Worm (Caenorhabditis elegans) whole organism, L3 larva: ENCODE measurements around the gene srbc-14.

Source experiments
- R02D3.7 ChIP-seq: fragments of 150-350 bp; optimal IDR thresholded peaks from 2 replicates; lab custom pipeline; 2014; ENCODE audit warnings: missing biosample characterization, missing genetic modification characterization
- ZK546.5 ChIP-seq: sonication (generic microtip); optimal IDR thresholded peaks from 2 replicates; lab custom pipeline; 2017; ENCODE audit warnings: missing biosample characterization, missing genetic modification characterization
- ceh-28 ChIP-seq: fragments of 150-350 bp; optimal IDR thresholded peaks from 2 replicates; lab custom pipeline; 2014; ENCODE audit warnings: missing biosample characterization, missing genetic modification reagents, missing genetic modification characterization
- ceh-82 ChIP-seq: fragments of 150-350 bp; optimal IDR thresholded peaks from 2 replicates; lab custom pipeline; 2014; ENCODE audit warnings: missing biosample characterization, missing genetic modification characterization
- ceh-9 ChIP-seq: sonication (generic microtip); optimal IDR thresholded peaks from 2 replicates; lab custom pipeline; 2018; ENCODE audit warnings: missing biosample characterization, missing genetic modification characterization
- daf-12 ChIP-seq: fragments of 150-350 bp; optimal IDR thresholded peaks from 2 replicates; lab custom pipeline; 2014; ENCODE audit warnings: missing biosample characterization, missing genetic modification reagents, missing genetic modification characterization
- egl-27 ChIP-seq: sonication (generic microtip); optimal IDR thresholded peaks from 4 replicates; lab custom pipeline; 2017; ENCODE audit warnings: missing biosample characterization, missing genetic modification reagents, missing genetic modification characterization
- egl-5 ChIP-seq: fragments of 150-350 bp; optimal IDR thresholded peaks from 2 replicates; lab custom pipeline; 2017; ENCODE audit warnings: missing biosample characterization, missing genetic modification reagents, missing genetic modification characterization, inconsistent platforms
- elt-1 ChIP-seq: fragments of 150-350 bp; optimal IDR thresholded peaks from 2 replicates; lab custom pipeline; 2014; ENCODE audit warnings: missing biosample characterization, missing genetic modification characterization
- elt-2 ChIP-seq: sonication (generic microtip); optimal IDR thresholded peaks from 2 replicates; lab custom pipeline; 2016; ENCODE audit warnings: missing genetic modification reagents, mild to moderate bottlenecking, missing genetic modification characterization, missing compliant biosample characterization
- eor-1 ChIP-seq, 2 experiments: fragments of 150-350 bp; optimal IDR thresholded peaks; 2 replicates each; lab custom pipeline; 2014 to 2018; ENCODE audit warnings: missing biosample characterization in 2 of 2, missing genetic modification characterization in 2 of 2
- fkh-10 ChIP-seq: sonication (generic microtip); optimal IDR thresholded peaks from 2 replicates; lab custom pipeline; 2017; ENCODE audit warnings: missing biosample characterization, missing genetic modification reagents, missing genetic modification characterization
- fkh-2 ChIP-seq: fragments of 150-350 bp; optimal IDR thresholded peaks from 2 replicates; lab custom pipeline; 2014; ENCODE audit warnings: missing biosample characterization, missing genetic modification reagents, missing genetic modification characterization
- fos-1 ChIP-seq: fragments of 150-350 bp; optimal IDR thresholded peaks from 2 replicates; lab custom pipeline; 2014; ENCODE audit warnings: missing biosample characterization, missing genetic modification characterization
- hmg-11 ChIP-seq: sonication (generic microtip); optimal IDR thresholded peaks from 2 replicates; lab custom pipeline; 2016; ENCODE audit warnings: missing genetic modification characterization, missing compliant biosample characterization
- jun-1 ChIP-seq: fragments of 150-350 bp; optimal IDR thresholded peaks from 2 replicates; lab custom pipeline; 2014; ENCODE audit warnings: missing biosample characterization, missing genetic modification reagents, missing genetic modification characterization
- lin-39 ChIP-seq: fragments of 150-350 bp; optimal IDR thresholded peaks from 2 replicates; lab custom pipeline; 2018; ENCODE audit warnings: missing biosample characterization, missing genetic modification reagents, missing genetic modification characterization
- lsy-12 ChIP-seq: sonication (generic microtip); optimal IDR thresholded peaks from 2 replicates; lab custom pipeline; 2016; ENCODE audit warnings: mild to moderate bottlenecking, missing genetic modification characterization, missing compliant biosample characterization
- mml-1 ChIP-seq: fragments of 150-350 bp; sonication (generic microtip); optimal IDR thresholded peaks from 3 replicates; lab custom pipeline; 2014; ENCODE audit warnings: missing biosample characterization, missing genetic modification characterization
- nfya-1 ChIP-seq: sonication (generic microtip); optimal IDR thresholded peaks from 2 replicates; lab custom pipeline; 2017; ENCODE audit warnings: missing genetic modification characterization, mild to moderate bottlenecking, missing compliant biosample characterization, antibody characterized with exemption, moderate library complexity; ENCODE audit not compliant: insufficient read depth
- nhr-12 ChIP-seq: fragments of 150-350 bp; optimal IDR thresholded peaks from 2 replicates; lab custom pipeline; 2014; ENCODE audit warnings: missing biosample characterization, missing genetic modification characterization
- nhr-23 ChIP-seq: fragments of 150-350 bp; optimal IDR thresholded peaks from 2 replicates; lab custom pipeline; 2014; ENCODE audit warnings: missing biosample characterization, missing genetic modification reagents, missing genetic modification characterization
- nhr-237 ChIP-seq: fragments of 150-350 bp; optimal IDR thresholded peaks from 2 replicates; lab custom pipeline; 2014; ENCODE audit warnings: missing biosample characterization, missing genetic modification characterization
- nhr-25 ChIP-seq: sonication (generic microtip); optimal IDR thresholded peaks from 2 replicates; lab custom pipeline; 2017; ENCODE audit warnings: missing biosample characterization, missing genetic modification characterization
- nhr-28 ChIP-seq: fragments of 150-350 bp; optimal IDR thresholded peaks from 2 replicates; lab custom pipeline; 2014; ENCODE audit warnings: missing biosample characterization, missing genetic modification characterization
- nhr-43 ChIP-seq: sonication (generic microtip); optimal IDR thresholded peaks from 2 replicates; lab custom pipeline; 2016; ENCODE audit warnings: mild to moderate bottlenecking, missing genetic modification characterization, missing compliant biosample characterization; ENCODE audit not compliant: poor library complexity, severe bottlenecking
- nhr-67 ChIP-seq: fragments of 150-350 bp; optimal IDR thresholded peaks from 2 replicates; lab custom pipeline; 2014; ENCODE audit warnings: missing biosample characterization, missing genetic modification characterization
- nhr-76 ChIP-seq: fragments of 150-350 bp; sonication (generic microtip); optimal IDR thresholded peaks from 5 replicates; lab custom pipeline; 2014; ENCODE audit warnings: missing biosample characterization, missing genetic modification characterization
- pha-4 ChIP-seq: fragments of 150-350 bp; optimal IDR thresholded peaks from 2 replicates; lab custom pipeline; 2014; ENCODE audit warnings: missing biosample characterization, missing genetic modification reagents, missing genetic modification characterization
- sea-2 ChIP-seq: fragments of 150-350 bp; sonication (generic microtip); optimal IDR thresholded peaks from 4 replicates; lab custom pipeline; 2014; ENCODE audit warnings: missing biosample characterization, missing genetic modification reagents, missing genetic modification characterization
- skn-1 ChIP-seq: fragments of 150-350 bp; optimal IDR thresholded peaks from 2 replicates; lab custom pipeline; 2014; ENCODE audit warnings: missing biosample characterization, missing genetic modification characterization
- snpc-4 ChIP-seq: fragments of 150-350 bp; optimal IDR thresholded peaks from 2 replicates; lab custom pipeline; 2014; ENCODE audit warnings: missing biosample characterization, missing genetic modification characterization
- tbx-2 ChIP-seq: sonication (generic microtip); optimal IDR thresholded peaks from 2 replicates; lab custom pipeline; 2016; ENCODE audit warnings: mild to moderate bottlenecking, missing genetic modification characterization, missing compliant biosample characterization
- unc-39 ChIP-seq: sonication (generic microtip); optimal IDR thresholded peaks from 4 replicates; lab custom pipeline; 2017; ENCODE audit warnings: missing biosample characterization, missing genetic modification characterization
- unc-62 ChIP-seq: fragments of 150-350 bp; sonication (generic microtip); optimal IDR thresholded peaks from 4 replicates; lab custom pipeline; 2014; ENCODE audit warnings: missing biosample characterization, missing genetic modification reagents, missing genetic modification characterization
- ztf-11 ChIP-seq: fragments of 150-350 bp; optimal IDR thresholded peaks from 2 replicates; lab custom pipeline; 2014; ENCODE audit warnings: missing biosample characterization, missing genetic modification characterization
- ztf-4 ChIP-seq: fragments of 150-350 bp; optimal IDR thresholded peaks from 2 replicates; lab custom pipeline; 2014; ENCODE audit warnings: missing biosample characterization, missing genetic modification characterization

The srbc-14 gene

ce11 chrV:17030430-17030829 is 41.0 kb downstream of the srbc-14 start:
- TF ChIP-seq ceh-28 (no peak), eor-1 (tag; optimal IDR thresholded peaks at IDR 0.05; lab: Kevin White, UChicago) (no peak), mml-1 (no peak), fkh-2 (no peak), nfya-1 (tag; lab: Kevin White, UChicago) (no peak), egl-5 (tag; lab: Kevin White, UChicago) (no peak), ceh-9 (no peak), nhr-12 (no peak), pha-4 (tag; lab: Kevin White, UChicago) (no peak), daf-12 (tag; lab: Kevin White, UChicago) (no peak), lin-39 (tag; lab: Kevin White, UChicago) (no peak), nhr-25 (tag; lab: Kevin White, UChicago) (no peak), elt-2 (no peak), nhr-67 (tag; lab: Kevin White, UChicago) (no peak), nhr-28 (tag; lab: Kevin White, UChicago) (no peak)

ce11 chrV:17026289-17026688 is 45.2 kb downstream of the srbc-14 start, which contains the start of gene F49H6.15:
F49H6.15 (minus strand) TSS chrV:17026389.
- TF ChIP-seq sea-2 (GFP tag; lab: Kevin White, UChicago) = no peak
- no peak for TF ChIP-seq egl-5 (tag; lab: Kevin White, UChicago)
- TF ChIP-seq ztf-4 (tag; lab: Kevin White, UChicago) = no peak
- no peak for TF ChIP-seq fkh-10 (GFP tag; lab: Kevin White, UChicago)
- no peak for TF ChIP-seq lin-39 (tag; lab: Kevin White, UChicago)
- TF ChIP-seq lsy-12 = no peak
- no peak for TF ChIP-seq elt-2
- no peak for TF ChIP-seq nhr-76 (tag; lab: Kevin White, UChicago)
- TF ChIP-seq ZK546.5 (tag; lab: Kevin White, UChicago) = no peak
- TF ChIP-seq unc-39 = no peak
- TF ChIP-seq tbx-2 (tag; lab: Kevin White, UChicago) = no peak
- TF ChIP-seq egl-27 (tag; lab: Kevin White, UChicago) = no peak
- TF ChIP-seq R02D3.7 (tag; lab: Kevin White, UChicago) = no peak
- no peak for TF ChIP-seq skn-1 (tag; lab: Kevin White, UChicago)
- TF ChIP-seq ceh-82 (tag; lab: Kevin White, UChicago) = no peak

- peak; percentile 70 for TF ChIP-seq elt-2
- TF ChIP-seq hmg-11 = no peak
- no peak for TF ChIP-seq ceh-82 (tag; lab: Kevin White, UChicago)
- no peak for TF ChIP-seq nhr-28 (tag; lab: Kevin White, UChicago)
- TF ChIP-seq ztf-11 (tag; lab: Kevin White, UChicago) = no peak
- no peak for TF ChIP-seq ztf-4 (tag; lab: Kevin White, UChicago)
- TF ChIP-seq nhr-237 = no peak
- TF ChIP-seq elt-1 = no peak
- TF ChIP-seq nhr-12 = no peak
- no peak for TF ChIP-seq pha-4 (tag; lab: Kevin White, UChicago)
- no peak for TF ChIP-seq nhr-67 (tag; lab: Kevin White, UChicago)
- peak; percentile 21 for TF ChIP-seq jun-1 (tag; lab: Kevin White, UChicago)
- no peak for TF ChIP-seq nhr-43
- no peak for TF ChIP-seq nhr-76 (tag; lab: Kevin White, UChicago)
Observed at ce11 chrV:17022613-17023322, 48.7 kb downstream of the srbc-14 start, which contains the start of the genes F49H6.8 and F49H6.5. F49H6.8 (minus strand) TSS chrV:17022663. F49H6.5 (plus strand) TSS chrV:17023241.

ce11 chrV:17021361-17021760 is 50.1 kb downstream of the srbc-14 start, which contains the start of gene F49H6.12:
F49H6.12 (minus strand) TSS chrV:17021461.
- TF ChIP-seq egl-5 (tag; lab: Kevin White, UChicago) = no peak
- no peak for TF ChIP-seq ceh-28
- no peak for TF ChIP-seq fkh-10 (GFP tag; lab: Kevin White, UChicago)
- TF ChIP-seq snpc-4 = no peak
- no peak for TF ChIP-seq unc-62 (GFP tag; lab: Kevin White, UChicago)
- no peak for TF ChIP-seq fos-1
- no peak for TF ChIP-seq nhr-23 (tag; lab: Kevin White, UChicago)
- TF ChIP-seq ceh-9 = no peak
- no peak for TF ChIP-seq mml-1
- TF ChIP-seq lsy-12 = no peak
